Worm (Caenorhabditis elegans) whole organism, late embryonic: ENCODE results near the gene algn-2.

Experiments
- C38D4.7 ChIP-seq: fragments of 200-800 bp; sonication (Bioruptor generic); optimal IDR thresholded peaks from 2 replicates; lab custom pipeline; 2018; ENCODE audit warnings: mild to moderate bottlenecking, missing genetic modification characterization, moderate library complexity, missing compliant biosample characterization
- K02D7.2 ChIP-seq: sonication (generic microtip); optimal IDR thresholded peaks from 2 replicates; lab custom pipeline; 2017; ENCODE audit warnings: mild to moderate bottlenecking, missing genetic modification characterization, missing compliant biosample characterization
- T23F11.4 ChIP-seq: fragments of 200-800 bp; sonication (Bioruptor generic); optimal IDR thresholded peaks from 2 replicates; lab custom pipeline; 2018; ENCODE audit warnings: mild to moderate bottlenecking, missing genetic modification characterization, missing compliant biosample characterization
- Y22D7AL.16 ChIP-seq: sonication (generic microtip); optimal IDR thresholded peaks from 2 replicates; lab custom pipeline; 2016; ENCODE audit warnings: missing genetic modification characterization, missing compliant biosample characterization
- ahr-1 ChIP-seq: sonication (generic microtip); optimal IDR thresholded peaks from 2 replicates; lab custom pipeline; 2016; ENCODE audit warnings: missing genetic modification characterization, missing compliant biosample characterization
- ama-1 ChIP-seq: fragments of 150-350 bp; optimal IDR thresholded peaks from 2 replicates; lab custom pipeline; 2014
- ceh-14 ChIP-seq: sonication (generic microtip); optimal IDR thresholded peaks from 2 replicates; lab custom pipeline; 2016; ENCODE audit warnings: missing genotype, missing genetic modification characterization, missing compliant biosample characterization
- ceh-18 ChIP-seq: sonication (generic microtip); optimal IDR thresholded peaks from 2 replicates; lab custom pipeline; 2016; ENCODE audit warnings: missing genetic modification characterization, missing compliant biosample characterization
- ceh-2 ChIP-seq: sonication (generic microtip); optimal IDR thresholded peaks from 2 replicates; lab custom pipeline; 2016; ENCODE audit warnings: missing genotype, missing genetic modification characterization, missing compliant biosample characterization
- ceh-22 ChIP-seq: sonication (generic microtip); optimal IDR thresholded peaks from 2 replicates; lab custom pipeline; 2017; ENCODE audit warnings: missing biosample characterization, missing genetic modification characterization
- ceh-30 ChIP-seq: fragments of 150-350 bp; optimal IDR thresholded peaks from 2 replicates; lab custom pipeline; 2014; ENCODE audit warnings: missing biosample characterization, missing genetic modification characterization
- ceh-31 ChIP-seq: sonication (generic microtip); optimal IDR thresholded peaks from 2 replicates; lab custom pipeline; 2016; ENCODE audit warnings: missing genetic modification characterization, missing compliant biosample characterization
- ceh-34 ChIP-seq: sonication (generic microtip); optimal IDR thresholded peaks from 2 replicates; lab custom pipeline; 2016; ENCODE audit warnings: mild to moderate bottlenecking, missing genetic modification characterization, missing compliant biosample characterization
- ceh-6 ChIP-seq: fragments of 200-800 bp; sonication (Bioruptor generic); optimal IDR thresholded peaks from 2 replicates; lab custom pipeline; 2018; ENCODE audit warnings: mild to moderate bottlenecking, missing genetic modification characterization, missing compliant biosample characterization
- che-1 ChIP-seq: sonication (generic microtip); optimal IDR thresholded peaks from 2 replicates; lab custom pipeline; 2016; ENCODE audit warnings: mild to moderate bottlenecking, missing genetic modification characterization, missing compliant biosample characterization
- dmd-4 ChIP-seq: sonication (generic microtip); optimal IDR thresholded peaks from 2 replicates; lab custom pipeline; 2016; ENCODE audit warnings: borderline replicate concordance, missing genetic modification characterization, missing compliant biosample characterization
- dve-1 ChIP-seq: sonication (generic microtip); optimal IDR thresholded peaks from 2 replicates; lab custom pipeline; 2017; ENCODE audit warnings: antibody characterized with exemption, mild to moderate bottlenecking, missing genetic modification characterization, missing compliant biosample characterization
- elt-2 ChIP-seq: sonication (generic microtip); optimal IDR thresholded peaks from 2 replicates; lab custom pipeline; 2016; ENCODE audit warnings: missing genetic modification reagents, missing genetic modification characterization, missing compliant biosample characterization
- elt-4 ChIP-seq: sonication (generic microtip); optimal IDR thresholded peaks from 2 replicates; lab custom pipeline; 2016; ENCODE audit warnings: missing genetic modification characterization, missing compliant biosample characterization
- ets-4 ChIP-seq: sonication (generic microtip); optimal IDR thresholded peaks from 2 replicates; lab custom pipeline; 2016; ENCODE audit warnings: missing genetic modification characterization, missing compliant biosample characterization
- eyg-1 ChIP-seq: sonication (generic microtip); optimal IDR thresholded peaks from 2 replicates; lab custom pipeline; 2016; ENCODE audit warnings: missing genotype, missing genetic modification characterization, missing compliant biosample characterization
- fkh-10 ChIP-seq: fragments of 150-350 bp; optimal IDR thresholded peaks from 2 replicates; lab custom pipeline; 2014; ENCODE audit warnings: missing biosample characterization, missing genetic modification reagents, missing genetic modification characterization
- fkh-6 ChIP-seq: sonication (generic microtip); optimal IDR thresholded peaks from 2 replicates; lab custom pipeline; 2016; ENCODE audit warnings: missing genetic modification characterization, missing compliant biosample characterization
- hlh-13 ChIP-seq: fragments of 200-800 bp; sonication (Bioruptor generic); optimal IDR thresholded peaks from 2 replicates; lab custom pipeline; 2018; ENCODE audit warnings: mild to moderate bottlenecking, missing genetic modification characterization, missing compliant biosample characterization
- hlh-15 ChIP-seq: sonication (generic microtip); optimal IDR thresholded peaks from 2 replicates; lab custom pipeline; 2016; ENCODE audit warnings: missing genetic modification characterization, missing compliant biosample characterization
- hlh-6 ChIP-seq: sonication (generic microtip); optimal IDR thresholded peaks from 2 replicates; lab custom pipeline; 2016; ENCODE audit warnings: missing genotype, missing genetic modification characterization, missing compliant biosample characterization
- lim-6 ChIP-seq: sonication (generic microtip); optimal IDR thresholded peaks from 2 replicates; lab custom pipeline; 2016; ENCODE audit warnings: missing genetic modification characterization, missing compliant biosample characterization
- lin-11 ChIP-seq: fragments of 200-800 bp; sonication (Bioruptor generic); optimal IDR thresholded peaks from 2 replicates; lab custom pipeline; 2018; ENCODE audit warnings: mild to moderate bottlenecking, missing genetic modification characterization, missing compliant biosample characterization
- madf-2 ChIP-seq: sonication (generic microtip); optimal IDR thresholded peaks from 2 replicates; lab custom pipeline; 2017; ENCODE audit warnings: missing genetic modification characterization, missing compliant biosample characterization
- mec-3 ChIP-seq: sonication (generic microtip); optimal IDR thresholded peaks from 2 replicates; lab custom pipeline; 2016; ENCODE audit warnings: borderline replicate concordance, missing genetic modification characterization, missing compliant biosample characterization
- nfya-1 ChIP-seq: sonication (generic microtip); optimal IDR thresholded peaks from 2 replicates; lab custom pipeline; 2017; ENCODE audit warnings: missing genetic modification characterization, mild to moderate bottlenecking, missing compliant biosample characterization, antibody characterized with exemption, moderate library complexity
- nhr-232 ChIP-seq: sonication (generic microtip); optimal IDR thresholded peaks from 2 replicates; lab custom pipeline; 2016; ENCODE audit warnings: missing genetic modification characterization, missing compliant biosample characterization
- npax-4 ChIP-seq: sonication (generic microtip); optimal IDR thresholded peaks from 2 replicates; lab custom pipeline; 2016; ENCODE audit warnings: missing genetic modification characterization, missing compliant biosample characterization
- odd-2 ChIP-seq: sonication (generic microtip); optimal IDR thresholded peaks from 2 replicates; lab custom pipeline; 2017; ENCODE audit warnings: antibody characterized with exemption, mild to moderate bottlenecking, missing genetic modification characterization, missing compliant biosample characterization
- pat-9 ChIP-seq: fragments of 200-800 bp; sonication (Bioruptor generic); optimal IDR thresholded peaks from 2 replicates; lab custom pipeline; 2018; ENCODE audit warnings: mild to moderate bottlenecking, missing genetic modification characterization, moderate library complexity, missing compliant biosample characterization
- pax-1 ChIP-seq: fragments of 150-350 bp; optimal IDR thresholded peaks from 2 replicates; lab custom pipeline; 2014; ENCODE audit warnings: missing biosample characterization, missing genetic modification characterization
- pha-2 ChIP-seq: sonication (generic microtip); optimal IDR thresholded peaks from 2 replicates; lab custom pipeline; 2017; ENCODE audit warnings: mild to moderate bottlenecking, missing genetic modification characterization, missing compliant biosample characterization
- sdc-2 ChIP-seq: sonication (generic microtip); optimal IDR thresholded peaks from 2 replicates; lab custom pipeline; 2016; ENCODE audit warnings: missing genotype, missing genetic modification characterization, missing compliant biosample characterization
- sox-2 ChIP-seq: fragments of 200-800 bp; sonication (Bioruptor generic); IDR thresholded peaks from 2 replicates; pipeline ENCODE4 v1.3.6; 2022; ENCODE audit warnings: missing genetic modification reagents, missing genetic modification characterization, missing compliant biosample characterization
- sox-4 ChIP-seq: sonication (generic microtip); optimal IDR thresholded peaks from 2 replicates; lab custom pipeline; 2017; ENCODE audit warnings: mild to moderate bottlenecking, missing genetic modification characterization, inconsistent platforms, missing compliant biosample characterization
- ttx-3 ChIP-seq: sonication (generic microtip); optimal IDR thresholded peaks from 2 replicates; lab custom pipeline; 2016; ENCODE audit warnings: missing genetic modification reagents, missing genetic modification characterization, missing compliant biosample characterization
- unc-3 ChIP-seq, 2 experiments: fragments of 200-800 bp in 1 of 2; sonication (Bioruptor generic) in 1 of 2; sonication (generic microtip) in 1 of 2; conservative IDR thresholded peaks in 1 of 2; optimal IDR thresholded peaks in 1 of 2; 2 replicates each; pipeline versions ENCODE4 v1.3.6 to Lab custom; 2016 to 2022; ENCODE audit warnings: missing compliant biosample characterization in 2 of 2, missing genetic modification characterization in 2 of 2, missing genetic modification reagents in 1 of 2
- unc-42 ChIP-seq: sonication (generic microtip); optimal IDR thresholded peaks from 2 replicates; lab custom pipeline; 2016; ENCODE audit warnings: missing genotype, missing genetic modification characterization, missing compliant biosample characterization
- unc-86 ChIP-seq: sonication (generic microtip); optimal IDR thresholded peaks from 2 replicates; lab custom pipeline; 2016; ENCODE audit warnings: missing genetic modification characterization, missing compliant biosample characterization
- zip-5 ChIP-seq: sonication (generic microtip); optimal IDR thresholded peaks from 2 replicates; lab custom pipeline; 2016; ENCODE audit warnings: missing genetic modification characterization, missing compliant biosample characterization
- ztf-16 ChIP-seq: sonication (generic microtip); optimal IDR thresholded peaks from 2 replicates; lab custom pipeline; 2017; ENCODE audit warnings: missing genetic modification characterization, missing compliant biosample characterization

algn-2 gene

ce11 chrII:5399201-5399600 is 24.1 kb downstream of the algn-2 start, which contains the start of gene mog-5 (continued):
- no peak for TF ChIP-seq elt-2
- no peak for TF ChIP-seq K02D7.2
- no peak for TF ChIP-seq eyg-1 (tag; lab: Kevin White, UChicago)
- TF ChIP-seq ceh-31 (tag; lab: Kevin White, UChicago) = peak; percentile 11
- no peak for TF ChIP-seq Y22D7AL.16
- TF ChIP-seq ets-4 (tag; lab: Kevin White, UChicago) = no peak
- peak; percentile 38 for TF ChIP-seq C38D4.7 (GFP tag; lab: Kevin White, UChicago)
- TF ChIP-seq lim-6 = no peak
- TF ChIP-seq unc-86 (tag; lab: Kevin White, UChicago) = peak; percentile 26
- TF ChIP-seq ceh-30 (tag; lab: Kevin White, UChicago) = no peak
- peak; percentile 55 for TF ChIP-seq sox-4
- no peak for TF ChIP-seq hlh-13
- TF ChIP-seq sox-2 = no peak; the same call in 1 of the 2 replicates
- no peak for TF ChIP-seq sdc-2 (tag; lab: Kevin White, UChicago)
- no peak for TF ChIP-seq ahr-1
- no peak for TF ChIP-seq pax-1

- TF ChIP-seq ceh-34 (no peak), sox-4 (no peak), ceh-22 (tag; lab: Kevin White, UChicago) (no peak), ttx-3 (tag; lab: Kevin White, UChicago) (no peak), mec-3 (tag; lab: Kevin White, UChicago) (no peak), hlh-15 (tag; lab: Kevin White, UChicago) (no peak), K02D7.2 (no peak), zip-5 (tag; lab: Kevin White, UChicago) (no peak), pat-9 (tag; lab: Kevin White, UChicago) (no peak), unc-3 (GFP tag; conservative IDR thresholded peaks at IDR 0.05; lab: Robert Waterston, UW) (no peak), unc-3 (tag; optimal IDR thresholded peaks at IDR 0.05; lab: Kevin White, UChicago) (no peak), dve-1 (tag; lab: Kevin White, UChicago) (no peak)
Observed at ce11 chrII:5407548-5407947, 32.5 kb downstream of the algn-2 start, which contains the start of gene clec-141. Gene clec-141, minus strand, starts transcription at chrII:5407648.

ce11 chrII:5408924-5409323 is 33.9 kb downstream of the algn-2 start, which contains the start of the genes EEED8.12 and EEED8.4:
Gene EEED8.12, minus strand, starts transcription at chrII:5409024.
Gene EEED8.4, plus strand, starts transcription at chrII:5409319.
- TF ChIP-seq lim-6 (no peak), ceh-14 (no peak), ceh-34 (no peak), fkh-6 (no peak), pha-2 (tag; lab: Kevin White, UChicago) (no peak), che-1 (no peak), hlh-6 (tag; lab: Kevin White, UChicago) (no peak), lin-11 (tag; lab: Kevin White, UChicago) (no peak), madf-2 (tag; lab: Kevin White, UChicago) (no peak), nfya-1 (tag; lab: Kevin White, UChicago) (no peak), eyg-1 (tag; lab: Kevin White, UChicago) (no peak), ttx-3 (tag; lab: Kevin White, UChicago) (no peak)
- TF ChIP-seq, all 69 proteins: peak for 0

ce11 chrII:5412467-5412866 is 37.4 kb downstream of the algn-2 start, which contains the start of the genes EEED8.13 and EEED8.18:
Gene EEED8.13, minus strand, starts transcription at chrII:5412567.
Gene EEED8.18, minus strand, starts transcription at chrII:5412610.
- TF ChIP-seq fkh-10 (no peak), nhr-232 (tag; lab: Kevin White, UChicago) (no peak), T23F11.4 (no peak), ceh-2 (tag; lab: Kevin White, UChicago) (no peak), ztf-16 (tag; lab: Kevin White, UChicago) (no peak), madf-2 (tag; lab: Kevin White, UChicago) (no peak), pax-1 (no peak), ceh-18 (tag; lab: Kevin White, UChicago) (no peak), fkh-6 (no peak), unc-42 (no peak), ceh-14 (no peak), ahr-1 (no peak), elt-4 (tag; lab: Kevin White, UChicago) (no peak), dmd-4 (tag; lab: Kevin White, UChicago) (no peak), odd-2 (no peak), ama-1 (lab: Kevin White, UChicago) (no peak), ceh-6 (GFP tag; lab: Kevin White, UChicago) (no peak), npax-4 (tag; lab: Kevin White, UChicago) (no peak)
